Fruit fly (Drosophila melanogaster) whole organism, embryonic: ENCODE measurements around the gene CG17108.

ENCODE experiments used
- Bgb ChIP-seq: fragments of 200-800 bp; sonication (Bioruptor generic); IDR thresholded peaks from 2 replicates; pipeline ENCODE4 v1.3.6; 2022; ENCODE audit warnings: missing biosample characterization, missing genetic modification characterization; ENCODE audit not compliant: partially characterized antibody
- CG10366 ChIP-seq: fragments of 200-800 bp; sonication (Bioruptor generic); IDR thresholded peaks from 2 replicates; pipeline ENCODE4 v1.3.6; 2022; ENCODE audit warnings: missing biosample characterization, missing genetic modification characterization
- CkIIα-i1 ChIP-seq: fragments of 200-800 bp; sonication (Bioruptor generic); IDR thresholded peaks from 2 replicates; pipeline ENCODE4 v1.3.6; 2022; ENCODE audit warnings: missing biosample characterization, missing genetic modification characterization
- Oli ChIP-seq: fragments of 200-800 bp; sonication (Bioruptor generic); optimal IDR thresholded peaks from 2 replicates; lab custom pipeline; 2018; ENCODE audit warnings: missing biosample characterization, mild to moderate bottlenecking, missing genetic modification characterization, moderate library complexity
- cg ChIP-seq: fragments of 200-800 bp; sonication (Bioruptor generic); optimal IDR thresholded peaks from 3 replicates; lab custom pipeline; 2019; ENCODE audit warnings: missing biosample characterization, mild to moderate bottlenecking, missing genetic modification characterization, moderate library complexity
- sna ChIP-seq: fragments of 200-800 bp; sonication (Bioruptor generic); IDR thresholded peaks from 2 replicates; pipeline ENCODE4 v1.3.6; 2022; ENCODE audit warnings: missing biosample characterization, missing genetic modification characterization; ENCODE audit not compliant: partially characterized antibody

dm6 chr2L:10647720-10648349 is 46.1 kb downstream of the CG17108 start:
- TF ChIP-seq Bgb (GFP tag; lab: Robert Waterston, UW) (no peak), CG10366 (GFP tag; lab: Robert Waterston, UW) (no peak), CkIIα-i1 (GFP tag; lab: Robert Waterston, UW) (no peak), sna (GFP tag; lab: Robert Waterston, UW) (no peak), cg (GFP tag; lab: Kevin White, UChicago) (no peak), Oli (tag; lab: Kevin White, UChicago) (no peak)
